ENCODE assay signal across 2 fruit fly cellular contexts in genomic region chr3R:23639583-23639982, dm6.
A peak's percentile ranks its signal among the peaks of the same experiment; 100 is the strongest.
TF ChIP-seq lines count a peak whose summit lies in the region.

No protein-coding gene starts in this region.

- no peak for TF ChIP-seq CTCF in whole organism, embryonic (GFP tag; optimal IDR thresholded peaks at IDR 0.05; lab: Kevin White, UChicago)

TF ChIP-seq in whole organism, embryonic, 481 proteins besides CTCF, POLR2A, EP300 and RAD21:
- TF ChIP-seq Ets65A (GFP tag; lab: Kevin White, UChicago) (peak; percentile 74), odd (GFP tag; optimal IDR thresholded peaks at IDR 0.05; lab: Kevin White, UChicago) (no peak), Atf6 (GFP tag; IDR thresholded peaks at IDR 0.05; lab: Robert Waterston, UW) (0 out of 2 replicates have a peak, but pooled peaks have one; percentile 15)

TF ChIP-seq in whole organism, prepupa, 60 proteins besides CTCF, POLR2A, EP300 and RAD21:
- no peak for TF ChIP-seq CG8632 (GFP tag; optimal IDR thresholded peaks at IDR 0.05; lab: Kevin White, UChicago)
- peak; percentile 51 for TF ChIP-seq svp (GFP tag; lab: Kevin White, UChicago)
